Fruit fly (Drosophila melanogaster) whole organism, embryonic: ENCODE data around the gene ND-MNLL.

Experiments
- B-H1 ChIP-seq: fragments of 200-800 bp; sonication (Bioruptor generic); IDR thresholded peaks from 3 replicates; pipeline ENCODE4 v1.3.6; 2022; ENCODE audit warnings: missing biosample characterization, missing genetic modification characterization
- CG10209 ChIP-seq: fragments of 200-800 bp; sonication (Bioruptor generic); optimal IDR thresholded peaks from 3 replicates; lab custom pipeline; 2017; ENCODE audit warnings: missing biosample characterization, mild to moderate bottlenecking, missing genetic modification characterization, missing genetic modification reagents
- CG10654 ChIP-seq: fragments of 200-800 bp; sonication (Bioruptor generic); optimal IDR thresholded peaks from 2 replicates; lab custom pipeline; 2016; ENCODE audit warnings: missing biosample characterization, missing genetic modification characterization
- CG11456 ChIP-seq: fragments of 200-800 bp; sonication (Bioruptor generic); IDR thresholded peaks from 3 replicates; pipeline ENCODE4 v1.3.6; 2022; ENCODE audit warnings: missing biosample characterization, missing genetic modification characterization
- CG12104 ChIP-seq: fragments of 200-800 bp; sonication (Bioruptor generic); optimal IDR thresholded peaks from 3 replicates; lab custom pipeline; 2016; ENCODE audit warnings: missing biosample characterization, missing genetic modification characterization
- CG13123 ChIP-seq: fragments of 200-800 bp; sonication (Bioruptor generic); optimal IDR thresholded peaks from 2 replicates; lab custom pipeline; 2016; ENCODE audit warnings: missing biosample characterization, missing genetic modification characterization
- CG13424 ChIP-seq: fragments of 200-800 bp; sonication (Bioruptor generic); optimal IDR thresholded peaks from 2 replicates; lab custom pipeline; 2019; ENCODE audit warnings: missing biosample characterization, mild to moderate bottlenecking, missing genetic modification characterization, moderate library complexity
- CG15011 ChIP-seq: fragments of 200-800 bp; sonication (Bioruptor generic); optimal IDR thresholded peaks from 3 replicates; lab custom pipeline; 2018; ENCODE audit warnings: missing biosample characterization, mild to moderate bottlenecking, missing genetic modification characterization
- CG15479 ChIP-seq: fragments of 200-800 bp; sonication (Bioruptor generic); optimal IDR thresholded peaks from 3 replicates; lab custom pipeline; 2019; ENCODE audit warnings: missing biosample characterization, mild to moderate bottlenecking, missing genetic modification characterization, moderate library complexity
- CG15696 ChIP-seq: fragments of 200-800 bp; sonication (Bioruptor generic); optimal IDR thresholded peaks from 2 replicates; lab custom pipeline; 2019; ENCODE audit warnings: missing biosample characterization, mild to moderate bottlenecking, missing genetic modification characterization, moderate library complexity
- CG2202 ChIP-seq: fragments of 200-800 bp; sonication (Bioruptor generic); optimal IDR thresholded peaks from 2 replicates; lab custom pipeline; 2018; ENCODE audit warnings: missing biosample characterization, mild to moderate bottlenecking, missing genetic modification characterization
- CG2712 ChIP-seq: fragments of 200-800 bp; optimal IDR thresholded peaks from 3 replicates; lab custom pipeline; 2019; ENCODE audit warnings: missing biosample characterization, mild to moderate bottlenecking, missing genetic modification characterization, moderate library complexity
- CG31441 ChIP-seq: fragments of 200-800 bp; sonication (Bioruptor generic); IDR thresholded peaks from 2 replicates; pipeline ENCODE4 v1.3.6; 2022; ENCODE audit warnings: missing biosample characterization, missing genetic modification characterization
- CG32772 ChIP-seq: fragments of 200-800 bp; sonication (Bioruptor generic); IDR thresholded peaks from 2 replicates; pipeline ENCODE4 v1.3.6; 2022; ENCODE audit warnings: missing biosample characterization, missing genetic modification characterization
- CG3407 ChIP-seq: fragments of 200-800 bp; sonication (Bioruptor generic); optimal IDR thresholded peaks from 2 replicates; lab custom pipeline; 2018; ENCODE audit warnings: missing biosample characterization, mild to moderate bottlenecking, missing genetic modification characterization
- CG4424 ChIP-seq: fragments of 200-800 bp; sonication (Bioruptor generic); optimal IDR thresholded peaks from 3 replicates; lab custom pipeline; 2016; ENCODE audit warnings: missing biosample characterization, missing genetic modification characterization
- CG4854 ChIP-seq: fragments of 200-800 bp; sonication (Bioruptor generic); optimal IDR thresholded peaks from 2 replicates; lab custom pipeline; 2016; ENCODE audit warnings: missing biosample characterization, missing genetic modification characterization, inconsistent platforms
- CG7271 ChIP-seq: fragments of 200-800 bp; sonication (Bioruptor generic); optimal IDR thresholded peaks from 2 replicates; lab custom pipeline; 2018; ENCODE audit warnings: missing biosample characterization, mild to moderate bottlenecking, missing genetic modification characterization, moderate library complexity
- CG8089 ChIP-seq: fragments of 200-800 bp; sonication (Bioruptor generic); optimal IDR thresholded peaks from 3 replicates; lab custom pipeline; 2016; ENCODE audit warnings: missing biosample characterization, missing genetic modification characterization
- CG8290 ChIP-seq, 3 experiments: fragments of 200-800 bp; sonication (Bioruptor generic); optimal IDR thresholded peaks; 2 replicates each; lab custom pipeline; 2016 to 2019; ENCODE audit warnings: missing biosample characterization in 3 of 3, missing genetic modification characterization in 3 of 3, mild to moderate bottlenecking in 2 of 3, moderate library complexity in 1 of 3
- CG8944 ChIP-seq: fragments of 200-800 bp; sonication (Bioruptor generic); optimal IDR thresholded peaks from 3 replicates; lab custom pipeline; 2016; ENCODE audit warnings: missing biosample characterization, missing genetic modification characterization
- Dfd ChIP-seq, 2 experiments: fragments of >200 bp; optimal IDR thresholded peaks; 2 replicates each; lab custom pipeline; 2017; ENCODE audit warnings: missing biosample characterization in 2 of 2, missing genetic modification characterization in 2 of 2
- Dip2 ChIP-seq: fragments of 200-800 bp; sonication (Bioruptor generic); IDR thresholded peaks from 2 replicates; pipeline ENCODE4 v1.3.6; 2022; ENCODE audit warnings: missing biosample characterization, missing genetic modification characterization
- Drgx ChIP-seq: fragments of 200-800 bp; sonication (Bioruptor generic); IDR thresholded peaks from 2 replicates; pipeline ENCODE4 v1.3.6; 2022; ENCODE audit warnings: missing biosample characterization, missing genetic modification characterization
- ERR ChIP-seq: fragments of 200-800 bp; sonication (Bioruptor generic); optimal IDR thresholded peaks from 2 replicates; lab custom pipeline; 2016; ENCODE audit warnings: missing biosample characterization, missing genetic modification characterization
- HLH4C ChIP-seq: fragments of 200-800 bp; sonication (Bioruptor generic); IDR thresholded peaks from 3 replicates; pipeline ENCODE4 v1.3.6; 2022; ENCODE audit warnings: missing biosample characterization, missing genetic modification characterization; ENCODE audit not compliant: partially characterized antibody
- HLHmδ ChIP-seq: fragments of 200-800 bp; sonication (Bioruptor generic); optimal IDR thresholded peaks from 2 replicates; lab custom pipeline; 2018; ENCODE audit warnings: missing biosample characterization, mild to moderate bottlenecking, missing genetic modification characterization, moderate library complexity
- Hr39 ChIP-seq: fragments of >200 bp; optimal IDR thresholded peaks from 2 replicates; lab custom pipeline; 2017
- Max ChIP-seq: fragments of 200-800 bp; sonication (Bioruptor generic); optimal IDR thresholded peaks from 2 replicates; lab custom pipeline; 2016; ENCODE audit warnings: missing biosample characterization, mild to moderate bottlenecking, missing genetic modification characterization
- Med ChIP-seq: fragments of 200-800 bp; sonication (Bioruptor generic); peaks from one replicate; lab custom pipeline; 2016; ENCODE audit warnings: missing biosample characterization, missing genetic modification characterization, mild to moderate bottlenecking, inconsistent platforms, moderate library complexity
- Myb ChIP-seq: fragments of 200-800 bp; sonication (Bioruptor generic); optimal IDR thresholded peaks from 2 replicates; lab custom pipeline; 2016; ENCODE audit warnings: missing biosample characterization, missing genetic modification characterization
- Ssrp ChIP-seq: fragments of 200-800 bp; sonication (Bioruptor generic); optimal IDR thresholded peaks from 2 replicates; lab custom pipeline; 2018; ENCODE audit warnings: missing biosample characterization, mild to moderate bottlenecking, missing genetic modification characterization, moderate library complexity
- Xbp1 ChIP-seq: fragments of 200-800 bp; sonication (Bioruptor generic); optimal IDR thresholded peaks from 3 replicates; lab custom pipeline; 2016; ENCODE audit warnings: missing biosample characterization, mild to moderate bottlenecking, missing genetic modification characterization
- cas ChIP-seq: fragments of 200-800 bp; sonication (Bioruptor generic); IDR thresholded peaks from 2 replicates; pipeline ENCODE4 v1.3.6; 2022; ENCODE audit warnings: missing biosample characterization, missing genetic modification characterization
- chn ChIP-seq: fragments of 200-800 bp; sonication (Bioruptor generic); optimal IDR thresholded peaks from 2 replicates; lab custom pipeline; 2016; ENCODE audit warnings: missing biosample characterization, missing genetic modification characterization
- gt ChIP-seq: fragments of 200-800 bp; sonication (Bioruptor generic); IDR thresholded peaks from 2 replicates; pipeline ENCODE4 v1.3.6; 2022; ENCODE audit warnings: missing biosample characterization, missing genetic modification characterization
- hb ChIP-seq: fragments of 200-800 bp; sonication (Bioruptor generic); IDR thresholded peaks from 3 replicates; pipeline ENCODE4 v1.3.6; 2022; ENCODE audit warnings: missing biosample characterization, missing genetic modification characterization; ENCODE audit not compliant: partially characterized antibody
- her ChIP-seq: fragments of 200-800 bp; sonication (Bioruptor generic); optimal IDR thresholded peaks from 2 replicates; lab custom pipeline; 2016; ENCODE audit warnings: missing biosample characterization, missing genetic modification characterization
- jigr1 ChIP-seq: fragments of 200-800 bp; sonication (Bioruptor generic); IDR thresholded peaks from 3 replicates; pipeline ENCODE4 v1.3.6; 2022; ENCODE audit warnings: missing biosample characterization, missing genetic modification characterization
- kni ChIP-seq: fragments of 200-800 bp; sonication (Bioruptor generic); optimal IDR thresholded peaks from 3 replicates; lab custom pipeline; 2017; ENCODE audit warnings: mild to moderate bottlenecking, missing biosample characterization, missing genetic modification reagents, missing genetic modification characterization
- nerfin-1 ChIP-seq: fragments of 200-800 bp; sonication (Bioruptor generic); optimal IDR thresholded peaks from 3 replicates; lab custom pipeline; 2019; ENCODE audit warnings: missing biosample characterization, mild to moderate bottlenecking, missing genetic modification characterization, moderate library complexity
- p53 ChIP-seq: fragments of 200-800 bp; sonication (Bioruptor generic); optimal IDR thresholded peaks from 2 replicates; lab custom pipeline; 2016; ENCODE audit warnings: missing biosample characterization, missing genetic modification characterization
- pnt ChIP-seq: fragments of 200-800 bp; sonication (Bioruptor generic); optimal IDR thresholded peaks from 3 replicates; lab custom pipeline; 2016; ENCODE audit warnings: missing biosample characterization, missing genetic modification characterization
- pzg ChIP-seq: fragments of 200-800 bp; sonication (Bioruptor generic); optimal IDR thresholded peaks from 3 replicates; lab custom pipeline; 2018; ENCODE audit warnings: missing biosample characterization, mild to moderate bottlenecking, missing genetic modification characterization, moderate library complexity
- rib ChIP-seq: fragments of 200-800 bp; sonication (Bioruptor generic); IDR thresholded peaks from 2 replicates; pipeline ENCODE4 v1.3.6; 2022; ENCODE audit warnings: missing biosample characterization, missing genetic modification characterization
- run ChIP-seq: fragments of 200-800 bp; sonication (Bioruptor generic); optimal IDR thresholded peaks from 3 replicates; lab custom pipeline; 2018; ENCODE audit warnings: missing biosample characterization, mild to moderate bottlenecking, missing genetic modification characterization
- sc ChIP-seq, 3 experiments: fragments of >200 bp in 2 of 3; fragments of 200-800 bp in 1 of 3; sonication (Bioruptor generic) in 1 of 3; optimal IDR thresholded peaks; 2 replicates in 2 of 3; 3 replicates in 1 of 3; lab custom pipeline; 2017; ENCODE audit warnings: mild to moderate bottlenecking in 1 of 3, missing biosample characterization in 1 of 3, missing genetic modification characterization in 1 of 3, missing genetic modification reagents in 1 of 3
- schlank ChIP-seq: fragments of 200-800 bp; sonication (Bioruptor generic); optimal IDR thresholded peaks from 2 replicates; lab custom pipeline; 2018; ENCODE audit warnings: missing biosample characterization, mild to moderate bottlenecking, missing genetic modification characterization
- sens-2 ChIP-seq: fragments of 200-800 bp; sonication (Bioruptor generic); IDR thresholded peaks from 2 replicates; pipeline ENCODE4 v1.3.6; 2022; ENCODE audit warnings: missing biosample characterization, missing genetic modification characterization

ND-MNLL gene

DNA sequence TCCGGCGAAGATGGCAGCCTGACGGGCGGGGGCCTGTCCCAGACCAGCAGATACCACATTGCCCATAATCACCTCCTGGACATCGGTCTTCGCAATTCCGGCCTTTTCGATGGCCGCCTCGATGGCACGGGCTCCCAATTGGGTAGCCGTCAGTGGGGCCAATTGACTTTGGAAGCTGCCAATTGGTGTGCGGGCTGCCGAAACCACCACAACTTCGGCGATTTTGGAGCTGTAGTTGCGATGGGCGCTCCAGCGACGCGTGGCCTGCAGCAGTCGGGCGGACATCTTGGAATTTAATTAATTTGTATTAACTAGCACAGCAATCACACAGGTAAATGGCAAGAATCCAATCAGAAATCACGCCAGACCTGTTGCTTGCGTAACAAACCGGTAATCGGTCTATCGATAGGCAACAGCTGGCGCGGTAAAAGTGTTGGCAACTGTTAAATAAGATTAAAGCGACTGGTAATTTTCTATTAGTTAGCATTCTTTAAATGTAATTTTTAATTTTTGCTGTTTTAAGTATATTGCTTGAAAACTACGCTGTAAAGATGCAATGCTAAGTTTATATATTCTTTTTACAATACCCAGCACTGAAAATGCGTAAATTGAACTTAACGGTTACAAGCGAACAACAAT is 5.1 kb downstream of the ND-MNLL start, which contains the start of gene Acat1 (continued):
- TF ChIP-seq hb (GFP tag; lab: Robert Waterston, UW) (no peak), kni (no peak), run (tag; lab: Kevin White, UChicago) (no peak), her (GFP tag; lab: Kevin White, UChicago) (peak; percentile 14), cas (GFP tag; lab: Robert Waterston, UW) (no peak), HLH4C (GFP tag; lab: Robert Waterston, UW) (0 out of 3 replicates have a peak, but pooled peaks have one; percentile 42), Drgx (peak; percentile 62), CG13424 (tag; lab: Kevin White, UChicago) (peak; percentile 31), chn (GFP tag; lab: Kevin White, UChicago) (peak; percentile 53), HLHmδ (GFP tag; lab: Kevin White, UChicago) (no peak), CG31441 (GFP tag; lab: Robert Waterston, UW) (0 out of 2 replicates have a peak, but pooled peaks have one; percentile 40), Max (GFP tag; lab: Kevin White, UChicago) (peak; percentile 54), CG3407 (peak; percentile 33), CG11456 (peak; percentile 72; the same call in 2 of the 3 replicates), Med (GFP tag; lab: Kevin White, UChicago) (peak; percentile 94), pnt (GFP tag; lab: Kevin White, UChicago) (peak; percentile 1), Hr39 (lab: Kevin White, UChicago) (no peak), CG7271 (peak; percentile 1), schlank (tag; lab: Kevin White, UChicago) (no peak), jigr1 (GFP tag; lab: Robert Waterston, UW) (no peak), CG15696 (tag; lab: Kevin White, UChicago) (no peak), CG8944 (GFP tag; lab: Kevin White, UChicago) (no peak), CG4424 (GFP tag; lab: Kevin White, UChicago) (peak; percentile 52), Dip2 (GFP tag; lab: Robert Waterston, UW) (no peak), CG8089 (GFP tag; lab: Kevin White, UChicago) (no peak), CG4854 (GFP tag; lab: Kevin White, UChicago) (no peak), sc (optimal IDR thresholded peaks at IDR 0.05; lab: Kevin White, UChicago) (no peak), sc (GFP tag; optimal IDR thresholded peaks at IDR 0.05; lab: Kevin White, UChicago) (no peak), ERR (GFP tag; lab: Kevin White, UChicago) (no peak), CG32772 (0 out of 2 replicates have a peak, but pooled peaks have one; percentile 5), sens-2 (peak; percentile 27; the same call in 1 of the 2 replicates), CG10654 (GFP tag; lab: Kevin White, UChicago) (peak; percentile 48), p53 (GFP tag; lab: Kevin White, UChicago) (no peak), CG15479 (GFP tag; lab: Kevin White, UChicago) (no peak), pzg (GFP tag; lab: Kevin White, UChicago) (peak; percentile 50), Ssrp (tag; lab: Kevin White, UChicago) (peak; percentile 18), CG15011 (GFP tag; lab: Kevin White, UChicago) (no peak), Myb (GFP tag; lab: Kevin White, UChicago) (peak; percentile 88), nerfin-1 (tag; lab: Kevin White, UChicago) (no peak), CG2202 (tag; lab: Kevin White, UChicago) (peak; percentile 35), CG10209 (GFP tag; lab: Kevin White, UChicago) (peak; percentile 44), Xbp1 (GFP tag; lab: Kevin White, UChicago) (peak; percentile 56), CG12104 (no peak), B-H1 (GFP tag; lab: Robert Waterston, UW) (no peak), CG13123 (no peak), Dfd (GFP tag; optimal IDR thresholded peaks at IDR 0.05; lab: Kevin White, UChicago) (no peak), CG2712 (peak; percentile 64), rib (GFP tag; lab: Robert Waterston, UW) (no peak), gt (no peak), CG8290 (GFP tag; optimal IDR thresholded peaks at IDR 0.05; lab: Kevin White, UChicago) (no peak), CG8290 (tag; optimal IDR thresholded peaks at IDR 0.05; lab: Kevin White, UChicago) (no peak)
